Fruit fly (Drosophila melanogaster) Kc167 (cell line): ENCODE data around the gene CG33299.

Experiments used
- Sin3A ChIP-seq: fragments of >200 bp; optimal IDR thresholded peaks from 2 replicates; lab custom pipeline; 2018; ENCODE audit warnings: missing external identifiers
- h ChIP-seq: fragments of >200 bp; optimal IDR thresholded peaks from 3 replicates; lab custom pipeline; 2018; ENCODE audit warnings: missing external identifiers
- insv ChIP-seq: fragments of >200 bp; optimal IDR thresholded peaks from 3 replicates; lab custom pipeline; 2018; ENCODE audit warnings: missing external identifiers
- psq ChIP-seq: fragments of >200 bp; optimal IDR thresholded peaks from 2 replicates; lab custom pipeline; 2017; ENCODE audit warnings: missing external identifiers

DNA sequence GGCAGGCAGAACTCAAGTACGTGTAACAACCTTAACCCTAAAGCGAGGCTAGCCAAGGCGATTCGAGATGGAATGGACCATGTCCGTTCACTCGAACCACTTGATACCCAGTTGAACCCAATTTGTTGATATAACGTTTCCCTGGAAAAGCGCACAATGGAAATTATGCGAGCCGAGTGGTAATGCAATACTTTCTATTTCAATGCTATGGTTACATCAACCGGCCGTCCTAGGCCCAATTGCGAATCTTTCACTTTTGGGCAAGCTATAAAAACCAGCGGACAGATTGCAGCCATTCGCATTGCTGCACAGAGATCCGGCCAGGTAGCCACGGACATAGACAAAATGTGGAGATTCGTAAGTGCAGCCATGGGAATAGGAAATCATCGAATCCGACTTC lies at the start of gene CG33299:
- no peak for TF ChIP-seq insv (lab: Kevin White, UChicago)
- no peak for TF ChIP-seq psq (lab: Kevin White, UChicago)
- TF ChIP-seq Sin3A (lab: Kevin White, UChicago) = no peak
- TF ChIP-seq h (lab: Kevin White, UChicago) = no peak
